Fruit fly (Drosophila melanogaster) whole organism, embryonic: ENCODE measurements around the gene fal.

ENCODE experiments used
- Spps ChIP-seq: fragments of 200-800 bp; sonication (Bioruptor generic); optimal IDR thresholded peaks from 2 replicates; lab custom pipeline; 2018; ENCODE audit warnings: missing biosample characterization, mild to moderate bottlenecking, missing genetic modification characterization
- crc ChIP-seq: fragments of 200-800 bp; sonication (Bioruptor generic); optimal IDR thresholded peaks from 2 replicates; lab custom pipeline; 2016; ENCODE audit warnings: missing biosample characterization, missing genetic modification characterization

dm6 chr3L:19258199-19258598 is 36.2 kb upstream of the fal start:
- TF ChIP-seq crc (no peak), Spps (tag; lab: Kevin White, UChicago) (no peak)
